Worm (Caenorhabditis elegans): ENCODE measurements around the gene F59A7.11.

- TF ChIP-seq dao-5 (tag; optimal IDR thresholded peaks at IDR 0.05), result no peak
- TF ChIP-seq him-1 (tag; optimal IDR thresholded peaks at IDR 0.05), result no peak
Measured at ce11 chrV:1989220-1989619, 24.5 kb downstream of the F59A7.11 start.
